Worm (Caenorhabditis elegans) whole organism, early embryonic: ENCODE measurements around the gene clec-254.

Experiments
- B0310.2 ChIP-seq: sonication (generic microtip); optimal IDR thresholded peaks from 2 replicates; lab custom pipeline; 2016; ENCODE audit warnings: mild to moderate bottlenecking, missing genetic modification characterization, missing compliant biosample characterization
- F13C5.2 ChIP-seq: sonication (generic microtip); optimal IDR thresholded peaks from 2 replicates; lab custom pipeline; 2017; ENCODE audit warnings: mild to moderate bottlenecking, missing genetic modification characterization, inconsistent platforms, missing compliant biosample characterization
- aly-1 ChIP-seq: sonication (generic microtip); optimal IDR thresholded peaks from 2 replicates; lab custom pipeline; 2016; ENCODE audit warnings: missing genetic modification characterization, missing compliant biosample characterization
- ama-1 ChIP-seq: fragments of 150-350 bp; optimal IDR thresholded peaks from 2 replicates; lab custom pipeline; 2014
- ceh-13 ChIP-seq: fragments of 200-800 bp; sonication (Bioruptor generic); optimal IDR thresholded peaks from 2 replicates; lab custom pipeline; 2018; ENCODE audit warnings: mild to moderate bottlenecking, missing genetic modification characterization, missing compliant biosample characterization
- ceh-36 ChIP-seq: sonication (generic microtip); optimal IDR thresholded peaks from 2 replicates; lab custom pipeline; 2016; ENCODE audit warnings: missing genetic modification characterization, inconsistent platforms, missing compliant biosample characterization
- ets-7 ChIP-seq: sonication (generic microtip); optimal IDR thresholded peaks from 2 replicates; lab custom pipeline; 2016; ENCODE audit warnings: missing genotype, missing genetic modification characterization, missing compliant biosample characterization
- flt-1 ChIP-seq: fragments of 200-800 bp; sonication (Bioruptor generic); IDR thresholded peaks from 2 replicates; pipeline ENCODE4 v1.3.6; 2022; ENCODE audit warnings: missing genetic modification characterization, missing compliant biosample characterization
- hmbx-1 ChIP-seq: sonication (generic microtip); optimal IDR thresholded peaks from 2 replicates; lab custom pipeline; 2016; ENCODE audit warnings: mild to moderate bottlenecking, missing genetic modification characterization, missing compliant biosample characterization
- hmg-4 ChIP-seq: fragments of 200-800 bp; sonication (Bioruptor generic); optimal IDR thresholded peaks from 2 replicates; lab custom pipeline; 2018; ENCODE audit warnings: mild to moderate bottlenecking, missing genetic modification characterization, missing compliant biosample characterization
- hnd-1 ChIP-seq: sonication (generic microtip); optimal IDR thresholded peaks from 2 replicates; lab custom pipeline; 2016; ENCODE audit warnings: missing genetic modification characterization, missing compliant biosample characterization
- pes-1 ChIP-seq: fragments of 200-800 bp; sonication (Bioruptor generic); IDR thresholded peaks from 2 replicates; pipeline ENCODE4 v1.3.6; 2022; ENCODE audit warnings: missing genetic modification reagents, missing genetic modification characterization, missing compliant biosample characterization
- scrt-1 ChIP-seq: fragments of 200-800 bp; sonication (Bioruptor generic); IDR thresholded peaks from 2 replicates; pipeline ENCODE4 v1.3.6; 2022; ENCODE audit warnings: missing genetic modification characterization, missing compliant biosample characterization
- sea-1 ChIP-seq: fragments of 200-800 bp; sonication (Bioruptor generic); conservative IDR thresholded peaks from 2 replicates; pipeline ENCODE4 v1.3.6; 2022; ENCODE audit warnings: missing genetic modification characterization, missing compliant biosample characterization
- tbx-11 ChIP-seq: fragments of 200-800 bp; sonication (Bioruptor generic); IDR thresholded peaks from 2 replicates; pipeline ENCODE4 v1.3.6; 2022; ENCODE audit warnings: missing genetic modification characterization, missing compliant biosample characterization
- tbx-37 ChIP-seq: fragments of 200-800 bp; sonication (Bioruptor generic); conservative IDR thresholded peaks from 2 replicates; pipeline ENCODE4 v1.3.6; 2022; ENCODE audit warnings: missing genetic modification reagents, missing genetic modification characterization, missing compliant biosample characterization
- tra-4 ChIP-seq: sonication (generic microtip); optimal IDR thresholded peaks from 2 replicates; lab custom pipeline; 2017; ENCODE audit warnings: missing genetic modification characterization, missing compliant biosample characterization

clec-254 gene

DNA sequence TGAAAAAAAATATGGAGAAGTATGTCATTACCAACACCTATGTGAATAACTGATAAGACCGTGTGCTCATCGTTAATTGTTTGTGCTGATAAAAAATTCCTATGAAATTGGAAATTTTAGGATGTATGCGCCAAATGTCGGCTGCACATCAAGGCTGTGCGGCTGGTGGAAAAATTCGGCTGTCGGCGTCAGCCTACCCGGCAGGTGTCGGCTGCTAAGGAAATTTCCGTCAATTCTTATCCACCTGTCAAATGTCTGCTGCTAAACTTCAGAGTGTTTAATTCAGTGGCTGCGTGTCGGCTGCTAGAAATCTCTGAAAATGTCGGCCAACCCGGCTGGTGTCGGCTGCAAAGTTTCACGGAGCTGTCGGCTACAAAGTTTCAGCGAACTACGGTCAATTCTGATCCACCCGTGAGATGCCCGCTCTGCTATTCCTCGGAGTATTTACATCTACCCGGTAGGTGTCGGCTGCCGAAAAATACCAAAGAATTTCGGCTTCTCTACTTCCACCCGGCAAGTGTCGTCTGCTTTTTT lies 34.2 kb downstream of the clec-254 start, which contains the start of gene Y17D7C.2:
Y17D7C.2 (minus strand) TSS at position 32 of the 534 bp plus-strand sequence.
- peak; percentile 52; the same call in 1 of the 2 replicates for TF ChIP-seq tbx-11
- no peak for TF ChIP-seq tbx-37 (GFP tag; lab: Robert Waterston, UW)
- no peak for TF ChIP-seq hmbx-1 (tag; lab: Kevin White, UChicago)
- peak; percentile 33 for TF ChIP-seq ama-1 (lab: Kevin White, UChicago)
- no peak for TF ChIP-seq F13C5.2 (tag; lab: Kevin White, UChicago)
- no peak for TF ChIP-seq tra-4 (tag; lab: Kevin White, UChicago)
- peak; percentile 44; the same call in 1 of the 2 replicates for TF ChIP-seq flt-1 (GFP tag; lab: Robert Waterston, UW)
- no peak for TF ChIP-seq ets-7 (tag; lab: Kevin White, UChicago)
- TF ChIP-seq ceh-13 (GFP tag; lab: Kevin White, UChicago), result peak; percentile 70
- peak; percentile 84 for TF ChIP-seq sea-1
- TF ChIP-seq B0310.2 (tag; lab: Kevin White, UChicago), result no peak
- peak; percentile 1 for TF ChIP-seq hmg-4 (GFP tag; lab: Kevin White, UChicago)
- no peak for TF ChIP-seq ceh-36 (tag; lab: Kevin White, UChicago)
- TF ChIP-seq hnd-1 (tag; lab: Kevin White, UChicago), result no peak
- TF ChIP-seq aly-1 (tag; lab: Kevin White, UChicago), result peak; percentile 86
- peak; percentile 63 for TF ChIP-seq scrt-1 (GFP tag; lab: Robert Waterston, UW)
- TF ChIP-seq pes-1 (GFP tag; lab: Robert Waterston, UW), result no peak

DNA sequence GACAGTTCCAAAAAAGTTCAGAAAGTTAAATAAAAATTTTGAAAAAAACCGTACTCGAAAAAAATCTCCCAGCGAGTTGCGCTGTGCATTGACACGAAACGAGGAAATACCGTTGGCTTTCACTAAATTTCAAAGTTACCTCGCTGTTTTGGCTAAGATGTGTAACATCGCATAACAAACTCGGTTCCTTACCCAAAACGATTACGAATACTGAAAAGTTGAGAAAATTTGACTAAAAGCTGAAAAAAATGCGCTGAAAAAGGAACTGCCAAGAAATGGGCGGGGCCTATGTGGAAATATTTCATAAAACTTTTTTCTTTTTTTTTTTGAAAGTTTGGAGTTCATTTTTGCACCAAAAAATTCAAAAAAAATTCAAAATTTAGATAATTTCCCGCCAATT lies 34.8 kb downstream of the clec-254 start:
- TF ChIP-seq tbx-37 (GFP tag; lab: Robert Waterston, UW) (no peak), hmbx-1 (tag; lab: Kevin White, UChicago) (no peak), pes-1 (GFP tag; lab: Robert Waterston, UW) (no peak), aly-1 (tag; lab: Kevin White, UChicago) (no peak), ceh-36 (tag; lab: Kevin White, UChicago) (no peak), tra-4 (tag; lab: Kevin White, UChicago) (no peak), ceh-13 (GFP tag; lab: Kevin White, UChicago) (no peak), tbx-11 (no peak), B0310.2 (tag; lab: Kevin White, UChicago) (no peak), F13C5.2 (tag; lab: Kevin White, UChicago) (no peak)

DNA sequence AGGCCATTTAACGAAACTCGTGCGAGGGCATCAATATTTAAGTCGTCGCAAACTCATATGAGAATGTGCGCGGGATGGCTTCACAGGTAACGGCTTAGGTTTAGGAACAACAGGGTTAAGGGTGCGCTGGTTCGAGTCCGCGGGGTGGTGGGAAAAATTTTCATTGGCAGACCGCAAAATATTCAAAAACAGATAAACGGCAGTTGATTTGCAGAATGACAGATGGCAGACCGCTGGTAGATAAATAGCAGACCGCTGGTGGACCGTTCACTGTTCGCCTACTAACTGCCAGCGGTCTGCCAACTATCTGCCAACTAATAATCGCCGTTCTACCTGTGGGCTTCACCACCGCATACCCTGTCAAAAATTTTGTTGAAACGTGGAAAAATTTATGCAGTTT lies 42.1 kb downstream of the clec-254 start:
- peak; percentile 40 for TF ChIP-seq ceh-13 (GFP tag; lab: Kevin White, UChicago)
- TF ChIP-seq aly-1 (tag; lab: Kevin White, UChicago), result peak; percentile 62
- peak; percentile 74 for TF ChIP-seq sea-1
- TF ChIP-seq tbx-37 (GFP tag; lab: Robert Waterston, UW), result no peak
- peak; percentile 40; the same call in 1 of the 2 replicates for TF ChIP-seq flt-1 (GFP tag; lab: Robert Waterston, UW)
- no peak for TF ChIP-seq tra-4 (tag; lab: Kevin White, UChicago)
- no peak for TF ChIP-seq F13C5.2 (tag; lab: Kevin White, UChicago)
- TF ChIP-seq ama-1 (lab: Kevin White, UChicago), result no peak
- no peak for TF ChIP-seq pes-1 (GFP tag; lab: Robert Waterston, UW)
- TF ChIP-seq B0310.2 (tag; lab: Kevin White, UChicago), result no peak
- 0 out of 2 replicates have a peak, but pooled peaks have one; percentile 58 for TF ChIP-seq scrt-1 (GFP tag; lab: Robert Waterston, UW)
- TF ChIP-seq tbx-11, result peak; percentile 40; the same call in 1 of the 2 replicates
- no peak for TF ChIP-seq hmg-4 (GFP tag; lab: Kevin White, UChicago)
- no peak for TF ChIP-seq hnd-1 (tag; lab: Kevin White, UChicago)

DNA sequence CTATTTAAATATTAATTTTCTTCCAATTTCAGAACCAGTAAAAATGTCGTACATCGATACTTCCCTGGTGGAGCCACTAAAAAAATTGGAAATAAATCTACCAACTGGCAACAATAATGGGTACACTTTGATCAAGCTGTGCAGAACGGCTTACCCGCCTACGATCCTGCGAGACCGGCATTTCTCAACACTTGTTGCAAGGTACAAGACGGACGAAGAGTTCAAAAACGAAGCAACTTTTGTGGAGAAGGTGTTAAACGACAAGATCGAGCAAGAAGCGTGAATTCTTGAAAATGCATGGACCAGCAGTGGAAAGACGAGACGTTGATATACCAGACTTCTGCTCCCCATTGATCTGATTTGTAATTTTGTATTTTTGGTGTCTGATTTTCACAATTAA lies 42.9 kb downstream of the clec-254 start:
- no peak for TF ChIP-seq pes-1 (GFP tag; lab: Robert Waterston, UW)
- no peak for TF ChIP-seq hmg-4 (GFP tag; lab: Kevin White, UChicago)
- no peak for TF ChIP-seq aly-1 (tag; lab: Kevin White, UChicago)
- no peak for TF ChIP-seq tbx-11
- no peak for TF ChIP-seq ceh-36 (tag; lab: Kevin White, UChicago)
- TF ChIP-seq tbx-37 (GFP tag; lab: Robert Waterston, UW), result no peak
- no peak for TF ChIP-seq F13C5.2 (tag; lab: Kevin White, UChicago)
- TF ChIP-seq sea-1, result no peak
- TF ChIP-seq tra-4 (tag; lab: Kevin White, UChicago), result no peak
- TF ChIP-seq hnd-1 (tag; lab: Kevin White, UChicago), result no peak
- TF ChIP-seq hmbx-1 (tag; lab: Kevin White, UChicago), result no peak
- TF ChIP-seq flt-1 (GFP tag; lab: Robert Waterston, UW), result no peak
- no peak for TF ChIP-seq ama-1 (lab: Kevin White, UChicago)
- TF ChIP-seq B0310.2 (tag; lab: Kevin White, UChicago), result no peak
- no peak for TF ChIP-seq ceh-13 (GFP tag; lab: Kevin White, UChicago)
- no peak for TF ChIP-seq scrt-1 (GFP tag; lab: Robert Waterston, UW)
- no peak for TF ChIP-seq ets-7 (tag; lab: Kevin White, UChicago)

DNA sequence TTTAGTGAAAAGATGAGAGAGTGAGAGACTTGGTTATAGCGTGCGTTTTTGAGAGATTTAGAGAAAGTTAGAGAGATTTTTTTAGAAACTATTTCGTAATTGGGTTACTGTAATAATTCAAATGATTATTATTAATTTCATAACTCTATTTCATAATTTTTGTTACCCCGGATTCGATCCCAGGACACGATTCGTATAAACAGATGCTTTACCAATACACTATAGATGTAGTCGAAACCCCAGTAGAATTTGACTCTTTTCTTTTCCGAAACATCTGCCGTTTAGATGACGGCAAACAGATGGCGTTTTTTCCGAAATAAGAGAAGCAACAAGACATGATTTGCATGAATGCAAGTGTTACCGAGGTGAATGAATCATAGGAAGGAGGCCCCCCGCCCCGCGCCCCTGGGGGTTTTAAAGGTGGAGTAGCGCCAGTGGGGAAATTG lies 44.2 kb downstream of the clec-254 start:
- 0 out of 2 replicates have a peak, but pooled peaks have one; percentile 25 for TF ChIP-seq scrt-1 (GFP tag; lab: Robert Waterston, UW)
- TF ChIP-seq ceh-13 (GFP tag; lab: Kevin White, UChicago), result peak; percentile 59
- TF ChIP-seq aly-1 (tag; lab: Kevin White, UChicago), result no peak
- TF ChIP-seq tbx-37 (GFP tag; lab: Robert Waterston, UW), result no peak
- TF ChIP-seq ceh-36 (tag; lab: Kevin White, UChicago), result no peak
- TF ChIP-seq sea-1, result no peak
- TF ChIP-seq tbx-11, result no peak
- TF ChIP-seq B0310.2 (tag; lab: Kevin White, UChicago), result no peak
- TF ChIP-seq hmg-4 (GFP tag; lab: Kevin White, UChicago), result no peak
- no peak for TF ChIP-seq hmbx-1 (tag; lab: Kevin White, UChicago)
- TF ChIP-seq pes-1 (GFP tag; lab: Robert Waterston, UW), result no peak

DNA sequence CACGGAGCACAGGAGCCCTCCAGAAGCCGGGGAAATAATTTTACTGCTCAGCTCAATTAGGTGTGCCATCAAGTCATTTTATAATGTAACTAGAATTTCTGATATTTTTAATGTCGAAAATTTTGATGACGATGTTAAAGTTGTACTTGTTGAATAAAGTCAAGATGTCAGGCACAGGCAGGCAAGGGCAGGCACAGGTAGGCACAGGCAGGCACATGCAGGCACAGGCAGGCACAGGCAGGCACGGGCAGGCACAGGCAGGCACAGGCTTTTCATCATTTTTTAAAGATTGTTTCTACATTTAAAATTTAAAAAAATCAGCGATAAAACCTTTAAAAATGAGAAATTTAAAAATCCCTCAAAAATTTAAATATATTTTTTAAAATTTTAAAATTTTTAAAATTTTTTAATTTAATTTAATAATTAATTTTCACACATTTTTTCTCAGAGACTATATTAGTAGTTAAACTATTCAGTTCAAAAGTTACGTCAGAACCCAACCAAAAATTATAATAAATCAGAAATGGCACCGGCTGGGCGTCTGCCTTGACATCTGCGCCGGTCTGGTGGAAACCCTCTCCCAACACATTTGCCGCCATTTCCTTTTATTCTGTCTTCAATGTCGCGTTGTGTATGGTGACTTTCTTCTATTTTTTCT lies 44.9 kb downstream of the clec-254 start, which contains the start of gene Y17D7C.6:
Y17D7C.6 (plus strand) TSS at position 608 of the 658 bp plus-strand sequence.
- TF ChIP-seq ceh-13 (GFP tag; lab: Kevin White, UChicago) (peak; percentile 56), ama-1 (lab: Kevin White, UChicago) (no peak)
